Worm (Caenorhabditis elegans): ENCODE measurements around the gene npr-32.

DNA sequence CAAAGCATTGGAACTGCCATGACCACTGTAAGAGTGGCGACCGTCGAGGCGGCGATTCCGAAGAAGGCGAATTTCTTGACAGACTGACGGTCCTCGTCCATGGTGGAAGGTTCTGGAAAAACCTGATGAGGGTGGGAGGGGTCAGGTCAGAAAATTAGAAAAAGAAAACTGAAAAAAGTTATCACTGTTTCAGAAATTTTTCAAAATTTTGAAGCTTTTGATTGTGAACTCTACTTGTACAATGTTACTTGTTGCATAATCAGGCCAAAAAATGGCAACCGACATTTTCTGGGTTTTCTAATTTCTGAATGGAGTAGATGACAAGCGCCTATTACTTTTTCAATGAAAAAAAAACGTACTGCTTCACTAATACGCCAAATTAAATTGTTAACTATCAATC is 47.2 kb downstream of the npr-32 start, which contains the start of gene col-138:
- no peak for TF ChIP-seq lsy-2 (tag; optimal IDR thresholded peaks at IDR 0.05)
- TF ChIP-seq ztf-11 (tag; optimal IDR thresholded peaks at IDR 0.05): no peak
- TF ChIP-seq egl-27 (tag; optimal IDR thresholded peaks at IDR 0.05): no peak
- no peak for TF ChIP-seq nhr-41 (GFP tag; IDR thresholded peaks at IDR 0.05)
- TF ChIP-seq ceh-82 (tag; optimal IDR thresholded peaks at IDR 0.05): no peak
- no peak for TF ChIP-seq gei-8 (GFP tag; optimal IDR thresholded peaks at IDR 0.05)

All from whole organism, L4 larva.